Fruit fly (Drosophila melanogaster) whole organism, pupa: ENCODE measurements around the gene Eo.
A peak's percentile ranks its signal among the peaks of the same experiment; 100 is the strongest.

Experiments used
- CG10348 ChIP-seq: fragments of 200-800 bp; sonication (Bioruptor generic); IDR thresholded peaks from 2 replicates; pipeline ENCODE4 v1.3.6; 2022; ENCODE audit warnings: missing biosample characterization, missing genetic modification characterization
- CG12605 ChIP-seq: fragments of 200-800 bp; sonication (Bioruptor generic); IDR thresholded peaks from 2 replicates; pipeline ENCODE4 v1.3.6; 2022; ENCODE audit warnings: missing biosample characterization, missing genetic modification characterization
- CG13204 ChIP-seq: fragments of 200-800 bp; sonication (Bioruptor generic); optimal IDR thresholded peaks from 2 replicates; lab custom pipeline; 2018; ENCODE audit warnings: missing biosample characterization, mild to moderate bottlenecking, missing genetic modification characterization, moderate library complexity
- CG14655 ChIP-seq: fragments of 200-800 bp; sonication (Bioruptor generic); optimal IDR thresholded peaks from 3 replicates; lab custom pipeline; 2017; ENCODE audit warnings: mild to moderate bottlenecking, missing biosample characterization, missing genetic modification reagents, missing genetic modification characterization
- CG15710 ChIP-seq: fragments of 200-800 bp; sonication (Bioruptor generic); optimal IDR thresholded peaks from 2 replicates; lab custom pipeline; 2018; ENCODE audit warnings: missing biosample characterization, mild to moderate bottlenecking, missing genetic modification characterization, moderate library complexity
- CG17806 ChIP-seq: fragments of 200-800 bp; sonication (Bioruptor generic); optimal IDR thresholded peaks from 2 replicates; lab custom pipeline; 2018; ENCODE audit warnings: missing biosample characterization, mild to moderate bottlenecking, missing genetic modification characterization, moderate library complexity
- CG32121 ChIP-seq: fragments of 200-800 bp; sonication (Bioruptor generic); IDR thresholded peaks from 2 replicates; pipeline ENCODE4 v1.3.6; 2022; ENCODE audit warnings: missing biosample characterization, missing genetic modification characterization
- CG4496 ChIP-seq: fragments of 200-800 bp; sonication (Bioruptor generic); IDR thresholded peaks from 3 replicates; pipeline ENCODE4 v1.3.6; 2022; ENCODE audit warnings: missing biosample characterization, missing genetic modification characterization
- CG8159 ChIP-seq: fragments of 200-800 bp; sonication (Bioruptor generic); optimal IDR thresholded peaks from 3 replicates; lab custom pipeline; 2018; ENCODE audit warnings: missing biosample characterization, mild to moderate bottlenecking, missing genetic modification characterization, moderate library complexity
- CG8301 ChIP-seq: fragments of 200-800 bp; sonication (Bioruptor generic); optimal IDR thresholded peaks from 2 replicates; lab custom pipeline; 2018; ENCODE audit warnings: missing biosample characterization, mild to moderate bottlenecking, missing genetic modification characterization
- CG9948 ChIP-seq: fragments of 200-800 bp; sonication (Bioruptor generic); optimal IDR thresholded peaks from 2 replicates; lab custom pipeline; 2018; ENCODE audit warnings: missing biosample characterization, mild to moderate bottlenecking, missing genetic modification characterization, moderate library complexity
- D1 ChIP-seq: fragments of 200-800 bp; sonication (Bioruptor generic); optimal IDR thresholded peaks from 2 replicates; lab custom pipeline; 2018; ENCODE audit warnings: missing biosample characterization, mild to moderate bottlenecking, missing genetic modification characterization, moderate library complexity
- EcR ChIP-seq: fragments of 200-800 bp; sonication (Bioruptor generic); optimal IDR thresholded peaks from 3 replicates; lab custom pipeline; 2019; ENCODE audit warnings: missing biosample characterization, missing genetic modification characterization, mild to moderate bottlenecking, moderate library complexity, missing genetic modification reagents
- Ets98B ChIP-seq: fragments of 200-800 bp; sonication (Bioruptor generic); IDR thresholded peaks from 2 replicates; pipeline ENCODE4 v1.3.6; 2022; ENCODE audit warnings: missing biosample characterization, missing genetic modification characterization
- Pif1A ChIP-seq: fragments of 200-800 bp; sonication (Bioruptor generic); optimal IDR thresholded peaks from 3 replicates; lab custom pipeline; 2016; ENCODE audit warnings: missing biosample characterization, missing genetic modification characterization
- Pif1B ChIP-seq: fragments of 200-800 bp; sonication (Bioruptor generic); optimal IDR thresholded peaks from 3 replicates; lab custom pipeline; 2016; ENCODE audit warnings: missing biosample characterization, missing genetic modification characterization
- Snoo ChIP-seq: fragments of 200-800 bp; sonication (Bioruptor generic); optimal IDR thresholded peaks from 3 replicates; lab custom pipeline; 2017; ENCODE audit warnings: missing biosample characterization, mild to moderate bottlenecking, missing genetic modification characterization, inconsistent platforms
- fd96Ca ChIP-seq: fragments of 200-800 bp; sonication (Bioruptor generic); IDR thresholded peaks from 3 replicates; pipeline ENCODE4 v1.3.6; 2022; ENCODE audit warnings: missing biosample characterization, missing genetic modification characterization
- gl ChIP-seq: fragments of 200-800 bp; sonication (Bioruptor generic); optimal IDR thresholded peaks from 2 replicates; lab custom pipeline; 2018; ENCODE audit warnings: missing biosample characterization, mild to moderate bottlenecking, missing genetic modification characterization

Eo gene

dm6 chrX:14871028-14871427, 47.6 kb downstream of the Eo start, which contains the start of gene CG9518:
CG9518 (minus strand) TSS chrX:14871181.
- no peak for TF ChIP-seq CG15710 (tag; lab: Kevin White, UChicago)
- peak; percentile 13 for TF ChIP-seq EcR
- TF ChIP-seq, all 21 proteins: peak for 1

dm6 chrX:14868414-14868813, 50.2 kb downstream of the Eo start:
- TF ChIP-seq CG9948 (tag; lab: Kevin White, UChicago) = no peak
- TF ChIP-seq CG13204 (GFP tag; lab: Kevin White, UChicago) = no peak
- TF ChIP-seq Snoo (tag; lab: Kevin White, UChicago) = no peak
- no peak for TF ChIP-seq gl (tag; lab: Kevin White, UChicago)
- no peak for TF ChIP-seq fd96Ca (GFP tag; lab: Robert Waterston, UW)
- no peak for TF ChIP-seq CG17806 (tag; lab: Kevin White, UChicago)
- TF ChIP-seq Pif1B = no peak
- TF ChIP-seq CG4496 (GFP tag; lab: Robert Waterston, UW) = peak; percentile 60; the same call in 1 of the 3 replicates
- TF ChIP-seq CG10348 = no peak
- no peak for TF ChIP-seq CG32121 (GFP tag; lab: Robert Waterston, UW)
- no peak for TF ChIP-seq D1 (tag; lab: Kevin White, UChicago)
- TF ChIP-seq Ets98B (GFP tag; lab: Robert Waterston, UW) = peak; percentile 45; the same call in 1 of the 2 replicates

dm6 chrX:14866911-14867310, 51.7 kb downstream of the Eo start:
- TF ChIP-seq CG9948 (tag; lab: Kevin White, UChicago) (no peak), CG14655 (GFP tag; lab: Kevin White, UChicago) (no peak), CG10348 (no peak), fd96Ca (GFP tag; lab: Robert Waterston, UW) (no peak), CG32121 (GFP tag; lab: Robert Waterston, UW) (no peak), Pif1A (GFP tag; lab: Kevin White, UChicago) (no peak), CG4496 (GFP tag; lab: Robert Waterston, UW) (no peak), Snoo (tag; lab: Kevin White, UChicago) (no peak), EcR (no peak), CG8159 (tag; lab: Kevin White, UChicago) (no peak), gl (tag; lab: Kevin White, UChicago) (no peak), CG8301 (no peak), CG17806 (tag; lab: Kevin White, UChicago) (no peak), CG13204 (GFP tag; lab: Kevin White, UChicago) (no peak), CG15710 (tag; lab: Kevin White, UChicago) (no peak), CG12605 (GFP tag; lab: Robert Waterston, UW) (no peak)
